Worm (Caenorhabditis elegans) whole organism, young adult: ENCODE data around the gene yif-1.

Source experiments
- B0035.1 ChIP-seq: sonication (generic microtip); optimal IDR thresholded peaks from 2 replicates; lab custom pipeline; 2016; ENCODE audit warnings: missing genetic modification characterization, mild to moderate bottlenecking, missing compliant biosample characterization, missing genotype, missing genetic modification reagents
- C06A6.2 ChIP-seq: fragments of 200-800 bp; sonication (Bioruptor generic); conservative IDR thresholded peaks from 2 replicates; pipeline ENCODE4 v1.3.6; 2022; ENCODE audit warnings: missing genetic modification characterization, missing compliant biosample characterization
- D2030.7 ChIP-seq: fragments of 200-800 bp; sonication (Bioruptor generic); IDR thresholded peaks from 2 replicates; pipeline ENCODE4 v1.3.6; 2022; ENCODE audit warnings: missing genetic modification reagents, missing genetic modification characterization, missing compliant biosample characterization
- F23B12.7 ChIP-seq: sonication (generic microtip); optimal IDR thresholded peaks from 2 replicates; lab custom pipeline; 2017; ENCODE audit warnings: missing genetic modification characterization, mild to moderate bottlenecking, missing compliant biosample characterization, antibody characterized with exemption, moderate library complexity; ENCODE audit not compliant: insufficient read depth
- F33H1.4 ChIP-seq: fragments of 200-800 bp; sonication (Bioruptor generic); IDR thresholded peaks from 2 replicates; pipeline ENCODE4 v1.3.6; 2022; ENCODE audit warnings: missing genetic modification reagents, missing genetic modification characterization, missing compliant biosample characterization
- F49E8.2 ChIP-seq: sonication (generic microtip); optimal IDR thresholded peaks from 3 replicates; lab custom pipeline; 2017; ENCODE audit warnings: missing genetic modification characterization, mild to moderate bottlenecking, missing compliant biosample characterization, antibody characterized with exemption, moderate library complexity; ENCODE audit not compliant: insufficient read depth
- F52B5.7 ChIP-seq: sonication (generic microtip); optimal IDR thresholded peaks from 2 replicates; lab custom pipeline; 2016; ENCODE audit warnings: mild to moderate bottlenecking, missing genetic modification characterization, missing compliant biosample characterization
- F55B11.4 ChIP-seq: sonication (generic microtip); optimal IDR thresholded peaks from 2 replicates; lab custom pipeline; 2016; ENCODE audit warnings: missing compliant biosample characterization, missing genetic modification characterization, borderline replicate concordance; ENCODE audit not compliant: insufficient read depth
- K12H6.12 ChIP-seq: fragments of 200-800 bp; sonication (Bioruptor generic); optimal IDR thresholded peaks from 2 replicates; lab custom pipeline; 2018; ENCODE audit warnings: mild to moderate bottlenecking, missing genetic modification characterization, missing compliant biosample characterization
- Y79H2A.3 ChIP-seq: fragments of 200-800 bp; sonication (Bioruptor generic); conservative IDR thresholded peaks from 2 replicates; pipeline ENCODE4 v1.3.6; 2022; ENCODE audit warnings: missing genetic modification reagents, missing genetic modification characterization, missing compliant biosample characterization
- Y95B8A.8 ChIP-seq: fragments of 200-800 bp; sonication (Bioruptor generic); IDR thresholded peaks from 2 replicates; pipeline ENCODE4 v1.3.6; 2022; ENCODE audit warnings: missing genetic modification reagents, missing genetic modification characterization, missing compliant biosample characterization
- ZK185.1 ChIP-seq: sonication (generic microtip); optimal IDR thresholded peaks from 2 replicates; lab custom pipeline; 2016; ENCODE audit warnings: mild to moderate bottlenecking, missing genetic modification characterization, missing compliant biosample characterization; ENCODE audit not compliant: poor library complexity, severe bottlenecking
- akir-1 ChIP-seq: fragments of 200-800 bp; sonication (Bioruptor generic); optimal IDR thresholded peaks from 2 replicates; lab custom pipeline; 2018; ENCODE audit warnings: mild to moderate bottlenecking, missing genetic modification characterization, moderate library complexity, missing compliant biosample characterization
- aptf-2 ChIP-seq: fragments of 200-800 bp; sonication (Bioruptor generic); conservative IDR thresholded peaks from 2 replicates; pipeline ENCODE4 v1.3.6; 2022; ENCODE audit warnings: missing genetic modification reagents, missing genetic modification characterization, missing compliant biosample characterization
- atf-7 ChIP-seq: sonication (generic microtip); optimal IDR thresholded peaks from 2 replicates; lab custom pipeline; 2017; ENCODE audit warnings: mild to moderate bottlenecking, missing genetic modification characterization, missing compliant biosample characterization
- bed-1 ChIP-seq: fragments of 200-800 bp; sonication (Bioruptor generic); IDR thresholded peaks from 2 replicates; pipeline ENCODE4 v1.3.6; 2022; ENCODE audit warnings: missing genetic modification reagents, missing genetic modification characterization, missing compliant biosample characterization
- bed-2 ChIP-seq: fragments of 200-800 bp; sonication (Bioruptor generic); IDR thresholded peaks from 2 replicates; pipeline ENCODE4 v1.3.6; 2022; ENCODE audit warnings: missing genetic modification reagents, missing genetic modification characterization, missing compliant biosample characterization
- cebp-1 ChIP-seq, 2 experiments: fragments of 200-800 bp in 1 of 2; sonication (Bioruptor generic) in 1 of 2; sonication (generic microtip) in 1 of 2; IDR thresholded peaks in 1 of 2; optimal IDR thresholded peaks in 1 of 2; 2 replicates each; pipeline versions ENCODE4 v1.3.6 to Lab custom; 2017 to 2022; ENCODE audit warnings: missing compliant biosample characterization in 2 of 2, missing genetic modification characterization in 2 of 2, mild to moderate bottlenecking in 1 of 2, missing genetic modification reagents in 1 of 2, moderate library complexity in 1 of 2
- ceh-27 ChIP-seq: fragments of 200-800 bp; sonication (Bioruptor generic); optimal IDR thresholded peaks from 2 replicates; lab custom pipeline; 2018; ENCODE audit warnings: mild to moderate bottlenecking, missing genetic modification characterization, moderate library complexity, missing compliant biosample characterization
- ceh-58 ChIP-seq: fragments of 200-800 bp; sonication (Bioruptor generic); IDR thresholded peaks from 2 replicates; pipeline ENCODE4 v1.3.6; 2022; ENCODE audit warnings: missing genetic modification characterization, missing compliant biosample characterization
- dpff-1 ChIP-seq: sonication (generic microtip); optimal IDR thresholded peaks from 2 replicates; lab custom pipeline; 2017; ENCODE audit warnings: mild to moderate bottlenecking, missing genetic modification characterization, missing compliant biosample characterization
- dpl-1 ChIP-seq: fragments of 150-350 bp; optimal IDR thresholded peaks from 2 replicates; lab custom pipeline; 2014; ENCODE audit warnings: missing biosample characterization, missing genetic modification reagents, missing genetic modification characterization
- efl-1 ChIP-seq: fragments of 150-350 bp; optimal IDR thresholded peaks from 2 replicates; lab custom pipeline; 2014; ENCODE audit warnings: missing biosample characterization, missing genetic modification reagents, missing genetic modification characterization
- egl-44 ChIP-seq: fragments of 200-800 bp; sonication (Bioruptor generic); IDR thresholded peaks from 2 replicates; pipeline ENCODE4 v1.3.6; 2022; ENCODE audit warnings: missing genetic modification reagents, missing genetic modification characterization, missing compliant biosample characterization
- egrh-3 ChIP-seq: fragments of 200-800 bp; sonication (Bioruptor generic); IDR thresholded peaks from 2 replicates; pipeline ENCODE4 v1.3.6; 2022; ENCODE audit warnings: missing genetic modification reagents, missing genetic modification characterization, missing compliant biosample characterization
- him-1 ChIP-seq: sonication (generic microtip); optimal IDR thresholded peaks from 2 replicates; lab custom pipeline; 2016; ENCODE audit warnings: missing genotype, missing genetic modification reagents, missing genetic modification characterization, missing compliant biosample characterization
- hmg-1.2 ChIP-seq: fragments of 200-800 bp; sonication (Bioruptor generic); IDR thresholded peaks from 2 replicates; pipeline ENCODE4 v1.3.6; 2022; ENCODE audit warnings: missing genetic modification reagents, missing genetic modification characterization, missing compliant biosample characterization
- hsf-1 ChIP-seq: fragments of 200-800 bp; sonication (Bioruptor generic); IDR thresholded peaks from 2 replicates; pipeline ENCODE4 v1.3.6; 2022; ENCODE audit warnings: missing genetic modification reagents, missing genetic modification characterization, missing compliant biosample characterization
- let-607 ChIP-seq, 2 experiments: fragments of 200-800 bp in 1 of 2; sonication (Bioruptor generic) in 1 of 2; sonication (generic microtip) in 1 of 2; optimal IDR thresholded peaks; 2 replicates each; lab custom pipeline; 2016 to 2018; ENCODE audit warnings: mild to moderate bottlenecking in 2 of 2, missing compliant biosample characterization in 2 of 2, missing genetic modification characterization in 2 of 2, moderate library complexity in 2 of 2, missing genotype in 1 of 2
- lin-26 ChIP-seq: fragments of 200-800 bp; sonication (Bioruptor generic); IDR thresholded peaks from 2 replicates; pipeline ENCODE4 v1.3.6; 2022; ENCODE audit warnings: missing genetic modification reagents, missing genetic modification characterization, missing compliant biosample characterization
- lsl-1 ChIP-seq: fragments of 200-800 bp; sonication (Bioruptor generic); optimal IDR thresholded peaks from 2 replicates; lab custom pipeline; 2018; ENCODE audit warnings: mild to moderate bottlenecking, missing genetic modification characterization, moderate library complexity, missing compliant biosample characterization
- madf-6 ChIP-seq: fragments of 200-800 bp; sonication (Bioruptor generic); IDR thresholded peaks from 2 replicates; pipeline ENCODE4 v1.3.6; 2022; ENCODE audit warnings: missing genetic modification reagents, missing genetic modification characterization, missing compliant biosample characterization
- madf-8 ChIP-seq: fragments of 200-800 bp; sonication (Bioruptor generic); conservative IDR thresholded peaks from 2 replicates; pipeline ENCODE4 v1.3.6; 2022; ENCODE audit warnings: missing genetic modification reagents, missing genetic modification characterization, missing compliant biosample characterization
- mcd-1 ChIP-seq: fragments of 200-800 bp; sonication (Bioruptor generic); IDR thresholded peaks from 2 replicates; pipeline ENCODE4 v1.3.6; 2022; ENCODE audit warnings: missing genetic modification reagents, missing genetic modification characterization, missing compliant biosample characterization
- mxl-1 ChIP-seq: sonication (generic microtip); optimal IDR thresholded peaks from 2 replicates; lab custom pipeline; 2016; ENCODE audit warnings: missing genetic modification characterization, missing compliant biosample characterization
- nhr-80 ChIP-seq: sonication (generic microtip); optimal IDR thresholded peaks from 2 replicates; lab custom pipeline; 2016; ENCODE audit warnings: missing genetic modification characterization, missing compliant biosample characterization
- rcor-1 ChIP-seq: fragments of 200-800 bp; sonication (Bioruptor generic); IDR thresholded peaks from 2 replicates; pipeline ENCODE4 v1.3.6; 2022; ENCODE audit warnings: missing genetic modification reagents, missing genetic modification characterization, missing compliant biosample characterization
- snpc-1.1 ChIP-seq: sonication (generic microtip); optimal IDR thresholded peaks from 2 replicates; lab custom pipeline; 2017; ENCODE audit warnings: missing genetic modification characterization, mild to moderate bottlenecking, missing compliant biosample characterization, antibody characterized with exemption, moderate library complexity, missing genotype, missing genetic modification reagents; ENCODE audit not compliant: insufficient read depth
- snpc-3.4 ChIP-seq: sonication (generic microtip); optimal IDR thresholded peaks from 2 replicates; lab custom pipeline; 2017; ENCODE audit warnings: missing genetic modification characterization, mild to moderate bottlenecking, missing compliant biosample characterization, antibody characterized with exemption, moderate library complexity, missing genotype, missing genetic modification reagents
- snpc-4 ChIP-seq, 5 experiments: fragments of 150-350 bp in 1 of 5; sonication (generic microtip) in 4 of 5; optimal IDR thresholded peaks; 2 replicates each; lab custom pipeline; 2014 to 2018; ENCODE audit warnings: missing genetic modification characterization in 5 of 5, missing biosample characterization in 3 of 5, antibody characterized with exemption in 2 of 5, mild to moderate bottlenecking in 2 of 5, missing compliant biosample characterization in 2 of 5, missing genotype in 2 of 5, moderate library complexity in 2 of 5, missing genetic modification reagents in 1 of 5
- somi-1 ChIP-seq: fragments of 200-800 bp; sonication (Bioruptor generic); optimal IDR thresholded peaks from 2 replicates; lab custom pipeline; 2018; ENCODE audit warnings: mild to moderate bottlenecking, missing genetic modification characterization, missing compliant biosample characterization
- unc-62 ChIP-seq: fragments of 150-350 bp; optimal IDR thresholded peaks from 2 replicates; lab custom pipeline; 2014; ENCODE audit warnings: missing biosample characterization, missing genetic modification reagents, missing genetic modification characterization
- ztf-22 ChIP-seq: fragments of 200-800 bp; sonication (Bioruptor generic); optimal IDR thresholded peaks from 2 replicates; lab custom pipeline; 2018; ENCODE audit warnings: mild to moderate bottlenecking, missing genetic modification characterization, moderate library complexity, missing compliant biosample characterization
- ztf-26 ChIP-seq: sonication (generic microtip); optimal IDR thresholded peaks from 2 replicates; lab custom pipeline; 2017; ENCODE audit warnings: missing genetic modification characterization, missing compliant biosample characterization
- ztf-28 ChIP-seq: fragments of 200-800 bp; sonication (Bioruptor generic); IDR thresholded peaks from 2 replicates; pipeline ENCODE4 v1.3.6; 2022; ENCODE audit warnings: missing genetic modification reagents, missing genetic modification characterization, missing compliant biosample characterization

Gene yif-1

ce11 chrV:10003315-10003969 lies 51.3 kb downstream of the yif-1 start:
- TF ChIP-seq C06A6.2 (no peak), F23B12.7 (peak; percentile 12), snpc-4 (GFP tag; optimal IDR thresholded peaks at IDR 0.05; lab: Kevin White, UChicago) (no peak), snpc-4 (tag; optimal IDR thresholded peaks at IDR 0.05; lab: Kevin White, UChicago) (peak in 1 of 4 experiments; percentile 7), nhr-80 (tag; lab: Kevin White, UChicago) (peak; percentile 81), F55B11.4 (tag; lab: Kevin White, UChicago) (no peak), ZK185.1 (peak; percentile 44), madf-8 (GFP tag; lab: Robert Waterston, UW) (peak; percentile 32), D2030.7 (peak; percentile 56; the same call in 1 of the 2 replicates), madf-6 (GFP tag; lab: Robert Waterston, UW) (no peak), bed-2 (GFP tag; lab: Robert Waterston, UW) (no peak), akir-1 (no peak), him-1 (tag; lab: Kevin White, UChicago) (no peak), lsl-1 (peak; percentile 42), ceh-27 (GFP tag; lab: Kevin White, UChicago) (no peak), F49E8.2 (tag; lab: Kevin White, UChicago) (peak; percentile 21), cebp-1 (GFP tag; IDR thresholded peaks at IDR 0.05; lab: Robert Waterston, UW) (no peak), cebp-1 (tag; optimal IDR thresholded peaks at IDR 0.05; lab: Kevin White, UChicago) (no peak), efl-1 (GFP tag; lab: Kevin White, UChicago) (peak; percentile 47), aptf-2 (GFP tag; lab: Robert Waterston, UW) (0 out of 2 replicates have a peak, but pooled peaks have one; percentile 39), F33H1.4 (GFP tag; lab: Robert Waterston, UW) (no peak), ceh-58 (GFP tag; lab: Robert Waterston, UW) (no peak), unc-62 (GFP tag; lab: Kevin White, UChicago) (peak; percentile 63), egl-44 (GFP tag; lab: Robert Waterston, UW) (no peak), ztf-22 (no peak), K12H6.12 (tag; lab: Kevin White, UChicago) (peak; percentile 2), ztf-28 (no peak), mxl-1 (tag; lab: Kevin White, UChicago) (no peak), mcd-1 (GFP tag; lab: Robert Waterston, UW) (peak; percentile 83), rcor-1 (no peak; the same call in 1 of the 2 replicates), bed-1 (GFP tag; lab: Robert Waterston, UW) (no peak), dpl-1 (GFP tag; lab: Kevin White, UChicago) (no peak), F52B5.7 (tag; lab: Kevin White, UChicago) (no peak), hmg-1.2 (GFP tag; lab: Robert Waterston, UW) (peak; percentile 72), ztf-26 (tag; lab: Kevin White, UChicago) (no peak), lin-26 (GFP tag; lab: Robert Waterston, UW) (no peak), atf-7 (peak; percentile 7), let-607 (tag; optimal IDR thresholded peaks at IDR 0.05; lab: Kevin White, UChicago) (peak; percentile 24 to 33), somi-1 (no peak), dpff-1 (tag; lab: Kevin White, UChicago) (no peak), egrh-3 (GFP tag; lab: Robert Waterston, UW) (no peak), snpc-3.4 (peak; percentile 73), Y79H2A.3 (GFP tag; lab: Robert Waterston, UW) (no peak), B0035.1 (tag; lab: Kevin White, UChicago) (no peak), hsf-1 (GFP tag; lab: Robert Waterston, UW) (no peak), Y95B8A.8 (GFP tag; lab: Robert Waterston, UW) (no peak), snpc-1.1 (peak; percentile 43)
- TF ChIP-seq, all 124 proteins: peak for 18
